Fruit fly (Drosophila melanogaster) whole organism, embryonic: Measurements from ENCODE around the gene CG8958.
A peak's percentile ranks its signal among the peaks of the same experiment; 100 is the strongest.

Experiments
- Atf-2 ChIP-seq: fragments of 200-800 bp; sonication (Bioruptor generic); optimal IDR thresholded peaks from 2 replicates; lab custom pipeline; 2016; ENCODE audit warnings: missing biosample characterization, missing genetic modification characterization
- CG1233 ChIP-seq: fragments of 200-800 bp; sonication (Bioruptor generic); optimal IDR thresholded peaks from 4 replicates; lab custom pipeline; 2018; ENCODE audit warnings: missing biosample characterization, mild to moderate bottlenecking, missing genetic modification characterization
- CG13123 ChIP-seq: fragments of 200-800 bp; sonication (Bioruptor generic); optimal IDR thresholded peaks from 2 replicates; lab custom pipeline; 2016; ENCODE audit warnings: missing biosample characterization, missing genetic modification characterization
- CG15011 ChIP-seq: fragments of 200-800 bp; sonication (Bioruptor generic); optimal IDR thresholded peaks from 3 replicates; lab custom pipeline; 2018; ENCODE audit warnings: missing biosample characterization, mild to moderate bottlenecking, missing genetic modification characterization
- CG15269 ChIP-seq: fragments of 200-800 bp; sonication (Bioruptor generic); optimal IDR thresholded peaks from 2 replicates; lab custom pipeline; 2018; ENCODE audit warnings: missing biosample characterization, mild to moderate bottlenecking, missing genetic modification characterization, moderate library complexity
- CG15696 ChIP-seq: fragments of 200-800 bp; sonication (Bioruptor generic); optimal IDR thresholded peaks from 2 replicates; lab custom pipeline; 2019; ENCODE audit warnings: missing biosample characterization, mild to moderate bottlenecking, missing genetic modification characterization, moderate library complexity
- CG16813 ChIP-seq: fragments of 200-800 bp; sonication (Bioruptor generic); IDR thresholded peaks from 3 replicates; pipeline ENCODE4 v1.3.6; 2022; ENCODE audit warnings: missing biosample characterization, missing genetic modification characterization; ENCODE audit not compliant: partially characterized antibody
- CG16863 ChIP-seq: fragments of 200-800 bp; sonication (Bioruptor generic); optimal IDR thresholded peaks from 3 replicates; lab custom pipeline; 2016; ENCODE audit warnings: missing biosample characterization, missing genetic modification characterization
- CG18011 ChIP-seq: fragments of 200-800 bp; sonication (Bioruptor generic); optimal IDR thresholded peaks from 2 replicates; lab custom pipeline; 2017; ENCODE audit warnings: missing biosample characterization, missing genetic modification characterization, mild to moderate bottlenecking, moderate library complexity, missing genotype
- CG2116 ChIP-seq: fragments of 200-800 bp; sonication (Bioruptor generic); optimal IDR thresholded peaks from 3 replicates; lab custom pipeline; 2018; ENCODE audit warnings: missing biosample characterization, mild to moderate bottlenecking, missing genetic modification characterization
- CG2199 ChIP-seq: fragments of 200-800 bp; sonication (Bioruptor generic); IDR thresholded peaks from 3 replicates; pipeline ENCODE4 v1.3.6; 2022; ENCODE audit warnings: missing biosample characterization, missing genetic modification characterization
- CG33213 ChIP-seq: fragments of 200-800 bp; sonication (Bioruptor generic); optimal IDR thresholded peaks from 3 replicates; lab custom pipeline; 2016; ENCODE audit warnings: missing biosample characterization, missing genetic modification characterization
- CG34422 ChIP-seq: fragments of 200-800 bp; sonication (Bioruptor generic); IDR thresholded peaks from 3 replicates; pipeline ENCODE4 v1.3.6; 2022; ENCODE audit warnings: missing biosample characterization, missing genetic modification characterization
- CG4730 ChIP-seq: fragments of 200-800 bp; sonication (Bioruptor generic); IDR thresholded peaks from 2 replicates; pipeline ENCODE4 v1.3.6; 2022; ENCODE audit warnings: missing biosample characterization, missing genetic modification characterization
- CG5953 ChIP-seq: fragments of 200-800 bp; sonication (Bioruptor generic); IDR thresholded peaks from 2 replicates; pipeline ENCODE4 v1.3.6; 2022; ENCODE audit warnings: missing biosample characterization, missing genetic modification characterization
- CG6765 ChIP-seq: fragments of 200-800 bp; sonication (Bioruptor generic); optimal IDR thresholded peaks from 3 replicates; lab custom pipeline; 2017; ENCODE audit warnings: missing biosample characterization, mild to moderate bottlenecking, missing genetic modification characterization
- CG6813 ChIP-seq: fragments of 200-800 bp; sonication (Bioruptor generic); optimal IDR thresholded peaks from 2 replicates; lab custom pipeline; 2017; ENCODE audit warnings: missing biosample characterization, missing genetic modification characterization, mild to moderate bottlenecking, moderate library complexity, missing genetic modification reagents
- CG8765 ChIP-seq: fragments of 200-800 bp; sonication (Bioruptor generic); IDR thresholded peaks from 2 replicates; pipeline ENCODE4 v1.3.6; 2022; ENCODE audit warnings: missing biosample characterization, missing genetic modification characterization
- CG9215 ChIP-seq: fragments of 200-800 bp; sonication (Bioruptor generic); IDR thresholded peaks from 2 replicates; pipeline ENCODE4 v1.3.6; 2022; ENCODE audit warnings: missing biosample characterization, missing genetic modification characterization
- CG9876 ChIP-seq: fragments of 200-800 bp; sonication (Bioruptor generic); optimal IDR thresholded peaks from 2 replicates; lab custom pipeline; 2016; ENCODE audit warnings: missing biosample characterization, missing genetic modification characterization
- D19B ChIP-seq: fragments of 200-800 bp; sonication (Bioruptor generic); optimal IDR thresholded peaks from 2 replicates; lab custom pipeline; 2017; ENCODE audit warnings: missing biosample characterization, mild to moderate bottlenecking, missing genetic modification characterization
- Deaf1 ChIP-seq: fragments of 200-800 bp; optimal IDR thresholded peaks from 3 replicates; lab custom pipeline; 2019; ENCODE audit warnings: missing biosample characterization, mild to moderate bottlenecking, missing genetic modification characterization, moderate library complexity
- Ets97D ChIP-seq: fragments of 200-800 bp; sonication (Bioruptor generic); optimal IDR thresholded peaks from 3 replicates; lab custom pipeline; 2016; ENCODE audit warnings: missing biosample characterization, missing genetic modification characterization
- Hey ChIP-seq: fragments of 200-800 bp; sonication (Bioruptor generic); optimal IDR thresholded peaks from 3 replicates; lab custom pipeline; 2018; ENCODE audit warnings: missing biosample characterization, mild to moderate bottlenecking, missing genetic modification characterization
- Hr78 ChIP-seq, 2 experiments: fragments of 200-800 bp in 1 of 2; fragments of >200 bp in 1 of 2; sonication (Bioruptor generic) in 1 of 2; optimal IDR thresholded peaks; 2 replicates each; lab custom pipeline; 2017 to 2019; ENCODE audit warnings: missing biosample characterization in 2 of 2, missing genetic modification characterization in 2 of 2, mild to moderate bottlenecking in 1 of 2, moderate library complexity in 1 of 2
- NC2β ChIP-seq: fragments of 200-800 bp; sonication (Bioruptor generic); optimal IDR thresholded peaks from 2 replicates; lab custom pipeline; 2016; ENCODE audit warnings: missing biosample characterization, missing genetic modification characterization
- Nf-YA ChIP-seq: fragments of 200-800 bp; sonication (Bioruptor generic); IDR thresholded peaks from 2 replicates; pipeline ENCODE4 v1.3.6; 2022; ENCODE audit warnings: missing biosample characterization, missing genetic modification characterization
- Ravus ChIP-seq: fragments of 200-800 bp; sonication (Bioruptor generic); IDR thresholded peaks from 2 replicates; pipeline ENCODE4 v1.3.6; 2022; ENCODE audit warnings: missing biosample characterization, missing genetic modification characterization
- Spps ChIP-seq: fragments of 200-800 bp; sonication (Bioruptor generic); optimal IDR thresholded peaks from 2 replicates; lab custom pipeline; 2018; ENCODE audit warnings: missing biosample characterization, mild to moderate bottlenecking, missing genetic modification characterization
- Ssrp ChIP-seq: fragments of 200-800 bp; sonication (Bioruptor generic); optimal IDR thresholded peaks from 2 replicates; lab custom pipeline; 2018; ENCODE audit warnings: missing biosample characterization, mild to moderate bottlenecking, missing genetic modification characterization, moderate library complexity
- Tbp ChIP-seq: fragments of >200 bp; optimal IDR thresholded peaks from 2 replicates; lab custom pipeline; 2018; ENCODE audit warnings: missing biosample characterization, missing genetic modification characterization
- az2 ChIP-seq: fragments of 200-800 bp; sonication (Bioruptor generic); optimal IDR thresholded peaks from 3 replicates; lab custom pipeline; 2016; ENCODE audit warnings: missing biosample characterization, missing genetic modification characterization
- btn ChIP-seq: fragments of 200-800 bp; sonication (Bioruptor generic); optimal IDR thresholded peaks from 2 replicates; lab custom pipeline; 2016; ENCODE audit warnings: missing biosample characterization, missing genetic modification characterization
- chn ChIP-seq: fragments of 200-800 bp; sonication (Bioruptor generic); optimal IDR thresholded peaks from 2 replicates; lab custom pipeline; 2016; ENCODE audit warnings: missing biosample characterization, missing genetic modification characterization
- ci ChIP-seq: fragments of 200-800 bp; sonication (Bioruptor generic); IDR thresholded peaks from 3 replicates; pipeline ENCODE4 v1.3.6; 2022; ENCODE audit warnings: missing biosample characterization, missing genetic modification characterization
- crol ChIP-seq: fragments of 200-800 bp; sonication (Bioruptor generic); IDR thresholded peaks from 2 replicates; pipeline ENCODE4 v1.3.6; 2022; ENCODE audit warnings: missing biosample characterization, missing genetic modification characterization
- dimm ChIP-seq: fragments of 200-800 bp; sonication (Bioruptor generic); IDR thresholded peaks from 2 replicates; pipeline ENCODE4 v1.3.6; 2022; ENCODE audit warnings: missing biosample characterization, missing genetic modification characterization
- exex ChIP-seq: fragments of 200-800 bp; sonication (Bioruptor generic); optimal IDR thresholded peaks from 4 replicates; lab custom pipeline; 2018; ENCODE audit warnings: missing biosample characterization, mild to moderate bottlenecking, missing genetic modification characterization, moderate library complexity
- fd102C ChIP-seq: fragments of 200-800 bp; sonication (Bioruptor generic); optimal IDR thresholded peaks from 2 replicates; lab custom pipeline; 2018; ENCODE audit warnings: missing biosample characterization, mild to moderate bottlenecking, missing genetic modification characterization, moderate library complexity
- ftz-f1 ChIP-seq: fragments of 200-800 bp; sonication (Bioruptor generic); optimal IDR thresholded peaks from 2 replicates; lab custom pipeline; 2016; ENCODE audit warnings: missing biosample characterization, missing genetic modification characterization
- grau ChIP-seq: fragments of 200-800 bp; optimal IDR thresholded peaks from 3 replicates; lab custom pipeline; 2019; ENCODE audit warnings: missing biosample characterization, mild to moderate bottlenecking, missing genetic modification characterization, moderate library complexity
- gsb-n ChIP-seq: fragments of 200-800 bp; sonication (Bioruptor generic); optimal IDR thresholded peaks from 3 replicates; lab custom pipeline; 2018; ENCODE audit warnings: missing biosample characterization, mild to moderate bottlenecking, missing genetic modification characterization
- hb ChIP-seq: fragments of 200-800 bp; sonication (Bioruptor generic); IDR thresholded peaks from 3 replicates; pipeline ENCODE4 v1.3.6; 2022; ENCODE audit warnings: missing biosample characterization, missing genetic modification characterization; ENCODE audit not compliant: partially characterized antibody
- her ChIP-seq: fragments of 200-800 bp; sonication (Bioruptor generic); optimal IDR thresholded peaks from 2 replicates; lab custom pipeline; 2016; ENCODE audit warnings: missing biosample characterization, missing genetic modification characterization
- row ChIP-seq: fragments of 200-800 bp; sonication (Bioruptor generic); IDR thresholded peaks from 3 replicates; pipeline ENCODE4 v1.3.6; 2022; ENCODE audit warnings: missing biosample characterization, missing genetic modification characterization
- run ChIP-seq: fragments of 200-800 bp; sonication (Bioruptor generic); optimal IDR thresholded peaks from 3 replicates; lab custom pipeline; 2018; ENCODE audit warnings: missing biosample characterization, mild to moderate bottlenecking, missing genetic modification characterization
- sens ChIP-seq: fragments of 200-800 bp; sonication (Bioruptor generic); peaks from one replicate; lab custom pipeline; 2016; ENCODE audit warnings: missing biosample characterization, missing genetic modification characterization
- toy ChIP-seq: fragments of 200-800 bp; sonication (Bioruptor generic); IDR thresholded peaks from 2 replicates; pipeline ENCODE4 v1.3.6; 2022; ENCODE audit warnings: missing biosample characterization, missing genetic modification characterization
- wdn ChIP-seq: fragments of 200-800 bp; sonication (Bioruptor generic); IDR thresholded peaks from 2 replicates; pipeline ENCODE4 v1.3.6; 2022; ENCODE audit warnings: missing biosample characterization, missing genetic modification characterization
- wek ChIP-seq: fragments of 200-800 bp; sonication (Bioruptor generic); optimal IDR thresholded peaks from 3 replicates; lab custom pipeline; 2018; ENCODE audit warnings: missing biosample characterization, mild to moderate bottlenecking, missing genetic modification characterization, moderate library complexity
- zen ChIP-seq: fragments of 200-800 bp; sonication (Bioruptor generic); optimal IDR thresholded peaks from 3 replicates; lab custom pipeline; 2018; ENCODE audit warnings: missing biosample characterization, mild to moderate bottlenecking, missing genetic modification characterization, moderate library complexity
- zf30C ChIP-seq: fragments of 200-800 bp; sonication (Bioruptor generic); optimal IDR thresholded peaks from 3 replicates; lab custom pipeline; 2018; ENCODE audit warnings: missing biosample characterization, mild to moderate bottlenecking, missing genetic modification characterization

The CG8958 gene

dm6 chrX:16096488-16096887 lies 13.5 kb downstream of the CG8958 start (continued):
- TF ChIP-seq btn (GFP tag; lab: Kevin White, UChicago) (no peak), row (GFP tag; lab: Robert Waterston, UW) (peak; percentile 58), CG9215 (GFP tag; lab: Robert Waterston, UW) (no peak), CG8765 (GFP tag; lab: Robert Waterston, UW) (no peak), Spps (no peak), CG18011 (GFP tag; lab: Kevin White, UChicago) (no peak), Atf-2 (GFP tag; lab: Kevin White, UChicago) (no peak), Hey (tag; lab: Kevin White, UChicago) (no peak), chn (GFP tag; lab: Kevin White, UChicago) (no peak), zen (tag; lab: Kevin White, UChicago) (no peak), exex (tag; lab: Kevin White, UChicago) (no peak), CG6813 (GFP tag; lab: Kevin White, UChicago) (no peak), zf30C (GFP tag; lab: Kevin White, UChicago) (no peak), CG5953 (GFP tag; lab: Robert Waterston, UW) (no peak), CG2199 (GFP tag; lab: Robert Waterston, UW) (peak; percentile 46; the same call in 2 of the 3 replicates), crol (GFP tag; lab: Robert Waterston, UW) (no peak), sens (GFP tag; lab: Kevin White, UChicago) (peak; percentile 84), Nf-YA (GFP tag; lab: Robert Waterston, UW) (no peak), Hr78 (GFP tag; optimal IDR thresholded peaks at IDR 0.05; lab: Kevin White, UChicago) (no peak), wdn (GFP tag; lab: Robert Waterston, UW) (no peak), Tbp (GFP tag; lab: Kevin White, UChicago) (no peak), Ravus (no peak), CG4730 (GFP tag; lab: Robert Waterston, UW) (no peak), wek (GFP tag; lab: Kevin White, UChicago) (no peak), ftz-f1 (GFP tag; lab: Kevin White, UChicago) (peak; percentile 20), CG16863 (GFP tag; lab: Kevin White, UChicago) (no peak), CG34422 (GFP tag; lab: Robert Waterston, UW) (no peak), fd102C (GFP tag; lab: Kevin White, UChicago) (no peak), CG13123 (GFP tag; lab: Kevin White, UChicago) (peak; percentile 9), Ssrp (no peak), Deaf1 (peak; percentile 18), CG2116 (GFP tag; lab: Kevin White, UChicago) (peak; percentile 56), ci (GFP tag; lab: Robert Waterston, UW) (0 out of 3 replicates have a peak, but pooled peaks have one; percentile 26), CG15696 (tag; lab: Kevin White, UChicago) (no peak), dimm (GFP tag; lab: Robert Waterston, UW) (no peak), NC2β (no peak), her (peak; percentile 0), grau (tag; lab: Kevin White, UChicago) (peak; percentile 10), CG9876 (no peak), CG15011 (GFP tag; lab: Kevin White, UChicago) (no peak), CG1233 (GFP tag; lab: Kevin White, UChicago) (no peak), Ets97D (peak; percentile 73), CG15269 (tag; lab: Kevin White, UChicago) (no peak), gsb-n (no peak), CG33213 (GFP tag; lab: Kevin White, UChicago) (peak; percentile 67), toy (GFP tag; lab: Robert Waterston, UW) (no peak), run (no peak), CG6765 (GFP tag; lab: Kevin White, UChicago) (no peak), CG16813 (GFP tag; lab: Robert Waterston, UW) (peak; percentile 71), az2 (GFP tag; lab: Kevin White, UChicago) (no peak), hb (peak; percentile 54; the same call in 1 of the 3 replicates), D19B (no peak)
